Worm (Caenorhabditis elegans): ENCODE results near the gene suf-1.

The suf-1 gene

DNA sequence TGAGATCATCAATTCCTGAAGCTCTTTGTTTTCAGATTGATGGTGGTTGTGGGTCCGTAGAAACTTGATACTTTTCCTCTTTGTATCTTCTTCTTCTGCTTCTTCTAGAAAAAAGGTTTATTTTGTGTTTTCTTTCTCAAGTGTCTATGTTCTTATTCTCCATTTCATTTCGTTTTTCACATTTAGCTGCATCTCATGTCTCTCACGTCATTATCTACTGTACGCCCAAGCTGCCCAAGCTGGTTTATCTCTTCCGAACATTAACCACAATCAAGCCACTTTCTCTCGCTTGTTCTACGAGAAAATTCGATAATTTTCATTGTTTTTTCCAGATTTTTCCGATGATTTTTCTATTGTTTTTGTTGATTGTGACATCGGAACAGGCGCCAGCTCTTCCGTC, 4.4 kb upstream of the suf-1 start, which contains the start of gene F28C6.5:
Gene F28C6.5 (plus strand): TSS at position 301 of the 400 bp plus-strand sequence.
- TF ChIP-seq ceh-14 (tag; optimal IDR thresholded peaks at IDR 0.05) (no peak), nhr-232 (tag; optimal IDR thresholded peaks at IDR 0.05) (no peak), Y22D7AL.16 (tag; optimal IDR thresholded peaks at IDR 0.05) (no peak), fkh-10 (GFP tag; optimal IDR thresholded peaks at IDR 0.05) (no peak)

- TF ChIP-seq sox-2 (GFP tag; IDR thresholded peaks at IDR 0.05), result no peak
These were observed 3.5 kb upstream of the suf-1 start, which contains the start of gene pigg-1 for ce11 chrII:8600165-8600564. Gene pigg-1, minus strand, starts transcription at chrII:8600265.

DNA sequence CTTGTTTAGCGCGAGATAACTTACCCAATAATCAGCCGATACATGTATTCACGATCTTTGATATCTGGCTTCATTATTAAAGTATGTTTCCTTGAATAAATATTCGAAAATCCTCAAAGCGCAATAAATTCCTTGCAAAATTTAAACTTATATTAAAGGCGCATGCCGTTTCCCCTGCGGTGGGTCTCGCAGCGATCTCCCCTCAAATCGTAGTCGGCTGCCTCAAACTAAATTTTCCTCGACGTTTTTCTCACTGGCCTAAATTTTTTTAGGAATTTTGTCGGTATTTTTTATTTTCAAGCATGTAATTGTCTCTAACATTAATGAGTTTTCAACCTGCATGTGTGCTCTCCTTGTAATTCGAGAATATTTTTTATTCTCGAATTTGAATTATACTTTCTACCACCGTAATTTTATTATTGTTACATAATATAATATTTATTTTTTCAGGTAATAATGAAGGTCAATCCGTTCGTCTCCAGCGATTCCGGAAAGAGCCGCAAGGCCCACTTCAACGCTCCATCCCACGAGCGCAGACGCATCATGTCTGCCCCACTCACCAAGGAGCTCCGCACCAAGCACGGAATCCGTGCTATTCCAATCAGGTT, 1.2 kb upstream of the suf-1 start, which contains the start of the genes cpf-1 and rpl-26:
Gene cpf-1 (minus strand): TSS at position 104 of the 608 bp plus-strand sequence.
Gene rpl-26 (plus strand): TSS at position 449 of the 608 bp plus-strand sequence.
- no peak for TF ChIP-seq ref-2 (tag; optimal IDR thresholded peaks at IDR 0.05)
- TF ChIP-seq Y22D7AL.16 (tag; optimal IDR thresholded peaks at IDR 0.05), result no peak
- peak; percentile 9 for TF ChIP-seq ceh-31 (tag; optimal IDR thresholded peaks at IDR 0.05)
- TF ChIP-seq tbx-7 (tag; optimal IDR thresholded peaks at IDR 0.05), result no peak
- TF ChIP-seq fkh-6 (tag; optimal IDR thresholded peaks at IDR 0.05), result no peak
- no peak for TF ChIP-seq mec-3 (tag; optimal IDR thresholded peaks at IDR 0.05; ENCODE audit: borderline replicate concordance)
- TF ChIP-seq nfya-1 (tag; optimal IDR thresholded peaks at IDR 0.05), result peak; percentile 36
- no peak for TF ChIP-seq npax-4 (tag; optimal IDR thresholded peaks at IDR 0.05)
- no peak for TF ChIP-seq unc-3 (GFP tag; conservative IDR thresholded peaks at IDR 0.05)
- no peak for TF ChIP-seq unc-3 (tag; optimal IDR thresholded peaks at IDR 0.05)
- peak; percentile 40 for TF ChIP-seq unc-42 (tag; optimal IDR thresholded peaks at IDR 0.05)
- no peak for TF ChIP-seq nhr-232 (tag; optimal IDR thresholded peaks at IDR 0.05)
- no peak for TF ChIP-seq nhr-11 (tag; optimal IDR thresholded peaks at IDR 0.05)
- no peak for TF ChIP-seq madf-2 (tag; optimal IDR thresholded peaks at IDR 0.05)

- no peak for TF ChIP-seq pat-9 (tag; optimal IDR thresholded peaks at IDR 0.05)
- TF ChIP-seq zip-5 (tag; optimal IDR thresholded peaks at IDR 0.05), result no peak
- no peak for TF ChIP-seq C08G9.2 (tag; optimal IDR thresholded peaks at IDR 0.05)
- TF ChIP-seq gmeb-2 (tag; optimal IDR thresholded peaks at IDR 0.05), result no peak
These were observed 2.9 kb downstream of the suf-1 start, which contains the start of gene F28C6.8 for ce11 chrII:8606549-8606948. Gene F28C6.8, plus strand, starts transcription at chrII:8606849.

ce11 chrII:8607662-8608061, 4.0 kb downstream of the suf-1 start, which contains the start of gene F28C6.10:
Gene F28C6.10, plus strand, starts transcription at chrII:8607962.
- no peak for TF ChIP-seq elt-2 (tag; optimal IDR thresholded peaks at IDR 0.05)
- TF ChIP-seq ceh-18 (tag; optimal IDR thresholded peaks at IDR 0.05), result no peak
- no peak for TF ChIP-seq nfya-1 (tag; optimal IDR thresholded peaks at IDR 0.05)
- TF ChIP-seq pros-1 (tag; optimal IDR thresholded peaks at IDR 0.05), result no peak
- TF ChIP-seq hlh-6 (tag; optimal IDR thresholded peaks at IDR 0.05), result no peak
- no peak for TF ChIP-seq odd-2 (tag; optimal IDR thresholded peaks at IDR 0.05)
- TF ChIP-seq C08G9.2 (tag; optimal IDR thresholded peaks at IDR 0.05), result no peak
- no peak for TF ChIP-seq ceh-2 (tag; optimal IDR thresholded peaks at IDR 0.05)
- no peak for TF ChIP-seq dmd-4 (tag; optimal IDR thresholded peaks at IDR 0.05; ENCODE audit: borderline replicate concordance)
- TF ChIP-seq tbx-7 (tag; optimal IDR thresholded peaks at IDR 0.05), result no peak
- no peak for TF ChIP-seq npax-4 (tag; optimal IDR thresholded peaks at IDR 0.05)
- TF ChIP-seq madf-2 (tag; optimal IDR thresholded peaks at IDR 0.05), result no peak
- no peak for TF ChIP-seq ceh-34 (tag; optimal IDR thresholded peaks at IDR 0.05)
- no peak for TF ChIP-seq ceh-30 (tag; optimal IDR thresholded peaks at IDR 0.05)
- no peak for TF ChIP-seq zip-5 (tag; optimal IDR thresholded peaks at IDR 0.05)
- TF ChIP-seq pha-2 (tag; optimal IDR thresholded peaks at IDR 0.05), result no peak

- no peak for TF ChIP-seq lim-6 (tag; optimal IDR thresholded peaks at IDR 0.05)
- TF ChIP-seq pha-2 (tag; optimal IDR thresholded peaks at IDR 0.05), result no peak
- TF ChIP-seq gmeb-2 (tag; optimal IDR thresholded peaks at IDR 0.05), result no peak
- no peak for TF ChIP-seq pros-1 (tag; optimal IDR thresholded peaks at IDR 0.05)
These were observed 6.4 kb downstream of the suf-1 start, which contains the start of gene F28C6.9 for ce11 chrII:8610085-8610484. Gene F28C6.9, minus strand, starts transcription at chrII:8610185.
